Worm (Caenorhabditis elegans): Measurements from ENCODE around the gene T10B5.10.
A peak's percentile ranks its signal among the peaks of the same experiment; 100 is the strongest.

Gene T10B5.10

ce11 chrV:1807160-1807559, 48.9 kb downstream of the T10B5.10 start, which contains the start of gene srt-42:
srt-42 (plus strand) TSS chrV:1807460.
- TF ChIP-seq dao-5 (tag; optimal IDR thresholded peaks at IDR 0.05) (no peak), him-1 (tag; optimal IDR thresholded peaks at IDR 0.05) (no peak), W03F9.2 (tag; optimal IDR thresholded peaks at IDR 0.05) (no peak)

DNA sequence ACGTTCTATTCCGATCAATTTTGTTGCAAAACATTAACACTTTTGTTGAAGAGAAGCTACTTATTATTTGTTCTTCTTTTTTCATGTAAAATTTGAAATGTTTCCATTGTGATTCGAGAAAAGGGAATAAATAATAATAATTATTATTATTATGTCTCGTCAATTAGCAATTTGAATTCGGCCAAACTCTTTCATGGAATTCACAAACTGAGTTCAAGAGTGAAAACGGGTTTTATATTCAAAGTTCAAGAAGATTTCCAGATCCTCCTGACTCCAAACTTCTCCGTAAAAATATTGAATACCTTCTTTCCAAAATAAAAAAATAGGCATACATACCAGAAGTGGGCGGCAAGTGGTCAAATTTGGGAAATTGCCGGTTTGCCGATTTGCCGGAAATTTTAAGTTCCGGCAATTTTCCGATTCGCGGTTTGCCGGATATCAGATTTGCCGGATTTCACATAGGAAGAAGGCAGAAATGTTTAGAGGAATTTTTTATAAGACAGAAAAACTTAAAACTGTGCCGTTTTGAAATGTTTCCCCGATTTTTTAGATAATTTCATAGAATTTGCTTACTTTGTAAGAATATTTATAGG, 50.3 kb downstream of the T10B5.10 start:
- TF ChIP-seq W03F9.2 (tag; optimal IDR thresholded peaks at IDR 0.05): no peak

ce11 chrV:1804645-1805559, 51.2 kb downstream of the T10B5.10 start, which contains the start of the genes hsp-16.2 and hsp-16.41:
hsp-16.2 (minus strand) TSS chrV:1804957.
hsp-16.41 (plus strand) TSS chrV:1805178.
- TF ChIP-seq him-1 (tag; optimal IDR thresholded peaks at IDR 0.05) (no peak), W03F9.2 (tag; optimal IDR thresholded peaks at IDR 0.05) (peak; percentile 6), dao-5 (tag; optimal IDR thresholded peaks at IDR 0.05) (no peak)

DNA sequence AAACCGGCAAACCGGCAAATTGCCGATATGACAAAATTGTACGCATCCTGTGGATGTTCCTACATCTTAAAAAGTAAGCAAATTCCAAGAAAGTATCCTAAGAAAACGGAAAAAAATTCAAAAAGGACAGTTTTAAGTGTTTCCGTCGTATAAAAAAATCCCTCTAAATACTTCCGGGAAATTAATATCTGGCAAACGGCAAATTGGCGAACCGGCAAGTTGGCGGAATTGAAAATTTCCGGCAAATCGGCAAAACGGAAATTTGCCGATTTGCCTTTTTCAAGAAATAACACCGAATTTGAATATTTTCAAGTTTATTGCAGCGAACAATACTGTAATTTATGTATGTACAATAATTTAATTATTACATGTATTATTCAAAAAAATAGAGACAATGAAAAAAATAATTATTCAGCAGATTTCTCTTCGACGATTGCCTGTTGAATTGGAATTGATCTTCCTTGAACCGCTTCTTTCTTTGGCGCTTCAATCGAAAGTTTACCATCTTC, 52.0 kb downstream of the T10B5.10 start:
- peak; percentile 11 for TF ChIP-seq W03F9.2 (tag; optimal IDR thresholded peaks at IDR 0.05)
- TF ChIP-seq him-1 (tag; optimal IDR thresholded peaks at IDR 0.05): no peak

- no peak for TF ChIP-seq dao-5 (tag; optimal IDR thresholded peaks at IDR 0.05)
- no peak for TF ChIP-seq W03F9.2 (tag; optimal IDR thresholded peaks at IDR 0.05)
- TF ChIP-seq him-1 (tag; optimal IDR thresholded peaks at IDR 0.05): no peak
These were observed 53.0 kb downstream of the T10B5.10 start, which contains the start of gene srt-41 for ce11 chrV:1803043-1803442. srt-41 (minus strand) TSS chrV:1803143.

Measured in whole organism, L4/young adult.